Worm (Caenorhabditis elegans) whole organism, young adult: Measurements from ENCODE around the gene T05C1.2.

Experiments
- B0019.2 ChIP-seq: fragments of 200-800 bp; sonication (Bioruptor generic); conservative IDR thresholded peaks from 2 replicates; pipeline ENCODE4 v1.3.6; 2022; ENCODE audit warnings: missing genetic modification reagents, missing genetic modification characterization, missing compliant biosample characterization
- B0261.1 ChIP-seq: sonication (generic microtip); optimal IDR thresholded peaks from 2 replicates; lab custom pipeline; 2016; ENCODE audit warnings: mild to moderate bottlenecking, missing genetic modification characterization, moderate library complexity, missing compliant biosample characterization
- C17E4.6 ChIP-seq: fragments of 200-800 bp; sonication (Bioruptor generic); IDR thresholded peaks from 2 replicates; pipeline ENCODE4 v1.3.6; 2022; ENCODE audit warnings: missing genetic modification reagents, missing genetic modification characterization, missing compliant biosample characterization
- D2030.7 ChIP-seq: fragments of 200-800 bp; sonication (Bioruptor generic); IDR thresholded peaks from 2 replicates; pipeline ENCODE4 v1.3.6; 2022; ENCODE audit warnings: missing genetic modification reagents, missing genetic modification characterization, missing compliant biosample characterization
- F10E7.11 ChIP-seq: sonication (generic microtip); optimal IDR thresholded peaks from 2 replicates; lab custom pipeline; 2017; ENCODE audit warnings: mild to moderate bottlenecking, missing genetic modification characterization, moderate library complexity, missing compliant biosample characterization
- F23B12.7 ChIP-seq: sonication (generic microtip); optimal IDR thresholded peaks from 2 replicates; lab custom pipeline; 2017; ENCODE audit warnings: missing genetic modification characterization, mild to moderate bottlenecking, missing compliant biosample characterization, antibody characterized with exemption, moderate library complexity; ENCODE audit not compliant: insufficient read depth
- F37B4.10 ChIP-seq: fragments of 200-800 bp; sonication (Bioruptor generic); IDR thresholded peaks from 2 replicates; pipeline ENCODE4 v1.3.6; 2022; ENCODE audit warnings: missing genetic modification characterization, missing compliant biosample characterization
- F57A8.1 ChIP-seq: fragments of 200-800 bp; sonication (Bioruptor generic); optimal IDR thresholded peaks from 2 replicates; lab custom pipeline; 2018; ENCODE audit warnings: mild to moderate bottlenecking, missing genetic modification characterization, moderate library complexity, missing compliant biosample characterization
- T07F8.4 ChIP-seq: sonication (generic microtip); optimal IDR thresholded peaks from 2 replicates; lab custom pipeline; 2016; ENCODE audit warnings: mild to moderate bottlenecking, missing genetic modification characterization, moderate library complexity, missing compliant biosample characterization
- Y56A3A.18 ChIP-seq: fragments of 200-800 bp; sonication (Bioruptor generic); IDR thresholded peaks from 2 replicates; pipeline ENCODE4 v1.3.6; 2022; ENCODE audit warnings: missing genetic modification reagents, missing genetic modification characterization, missing compliant biosample characterization
- ZK185.1 ChIP-seq: sonication (generic microtip); optimal IDR thresholded peaks from 2 replicates; lab custom pipeline; 2016; ENCODE audit warnings: mild to moderate bottlenecking, missing genetic modification characterization, missing compliant biosample characterization; ENCODE audit not compliant: poor library complexity, severe bottlenecking
- ama-1 ChIP-seq, 3 experiments: fragments of 150-350 bp in 1 of 3; sonication (generic microtip) in 2 of 3; optimal IDR thresholded peaks; 2 replicates each; lab custom pipeline; 2014 to 2018; ENCODE audit warnings: missing biosample characterization in 2 of 3, missing genetic modification characterization in 2 of 3, missing genetic modification reagents in 2 of 3
- atf-7 ChIP-seq: sonication (generic microtip); optimal IDR thresholded peaks from 2 replicates; lab custom pipeline; 2017; ENCODE audit warnings: mild to moderate bottlenecking, missing genetic modification characterization, missing compliant biosample characterization
- athp-1 ChIP-seq: sonication (generic microtip); optimal IDR thresholded peaks from 2 replicates; lab custom pipeline; 2017; ENCODE audit warnings: mild to moderate bottlenecking, missing genetic modification characterization, missing compliant biosample characterization
- attf-3 ChIP-seq: fragments of 200-800 bp; sonication (Bioruptor generic); conservative IDR thresholded peaks from 2 replicates; pipeline ENCODE4 v1.3.6; 2022; ENCODE audit warnings: missing genetic modification reagents, missing genetic modification characterization, missing compliant biosample characterization
- attf-6 ChIP-seq: fragments of 200-800 bp; sonication (Bioruptor generic); IDR thresholded peaks from 2 replicates; pipeline ENCODE4 v1.3.6; 2022; ENCODE audit warnings: missing genetic modification reagents, missing genetic modification characterization, missing compliant biosample characterization
- bed-1 ChIP-seq: fragments of 200-800 bp; sonication (Bioruptor generic); IDR thresholded peaks from 2 replicates; pipeline ENCODE4 v1.3.6; 2022; ENCODE audit warnings: missing genetic modification reagents, missing genetic modification characterization, missing compliant biosample characterization
- ceh-100 ChIP-seq: fragments of 200-800 bp; sonication (Bioruptor generic); IDR thresholded peaks from 2 replicates; pipeline ENCODE4 v1.3.6; 2022; ENCODE audit warnings: missing genetic modification reagents, missing genetic modification characterization, missing compliant biosample characterization
- dpff-1 ChIP-seq: sonication (generic microtip); optimal IDR thresholded peaks from 2 replicates; lab custom pipeline; 2017; ENCODE audit warnings: mild to moderate bottlenecking, missing genetic modification characterization, missing compliant biosample characterization
- dpl-1 ChIP-seq: fragments of 150-350 bp; optimal IDR thresholded peaks from 2 replicates; lab custom pipeline; 2014; ENCODE audit warnings: missing biosample characterization, missing genetic modification reagents, missing genetic modification characterization
- efl-1 ChIP-seq: fragments of 150-350 bp; optimal IDR thresholded peaks from 2 replicates; lab custom pipeline; 2014; ENCODE audit warnings: missing biosample characterization, missing genetic modification reagents, missing genetic modification characterization
- gei-17 ChIP-seq: fragments of 200-800 bp; sonication (Bioruptor generic); optimal IDR thresholded peaks from 2 replicates; lab custom pipeline; 2018; ENCODE audit warnings: mild to moderate bottlenecking, missing genetic modification characterization, missing compliant biosample characterization
- hlh-12 ChIP-seq: sonication (generic microtip); optimal IDR thresholded peaks from 2 replicates; lab custom pipeline; 2016; ENCODE audit warnings: missing genetic modification characterization, missing compliant biosample characterization
- hrde-1 ChIP-seq: sonication (generic microtip); optimal IDR thresholded peaks from 2 replicates; lab custom pipeline; 2016; ENCODE audit warnings: missing genetic modification characterization, mild to moderate bottlenecking, missing compliant biosample characterization, moderate library complexity, missing genotype, missing genetic modification reagents, borderline replicate concordance
- let-526 ChIP-seq: fragments of 200-800 bp; sonication (Bioruptor generic); IDR thresholded peaks from 2 replicates; pipeline ENCODE4 v1.3.6; 2022; ENCODE audit warnings: missing genetic modification reagents, missing genetic modification characterization, missing compliant biosample characterization
- let-607 ChIP-seq, 2 experiments: fragments of 200-800 bp in 1 of 2; sonication (Bioruptor generic) in 1 of 2; sonication (generic microtip) in 1 of 2; optimal IDR thresholded peaks; 2 replicates each; lab custom pipeline; 2016 to 2018; ENCODE audit warnings: mild to moderate bottlenecking in 2 of 2, missing compliant biosample characterization in 2 of 2, missing genetic modification characterization in 2 of 2, moderate library complexity in 2 of 2, missing genotype in 1 of 2
- lin-26 ChIP-seq: fragments of 200-800 bp; sonication (Bioruptor generic); IDR thresholded peaks from 2 replicates; pipeline ENCODE4 v1.3.6; 2022; ENCODE audit warnings: missing genetic modification reagents, missing genetic modification characterization, missing compliant biosample characterization
- lin-35 ChIP-seq, 3 experiments: fragments of 150-350 bp in 2 of 3; sonication (generic microtip) in 1 of 3; optimal IDR thresholded peaks; 2 replicates each; lab custom pipeline; 2014 to 2018; ENCODE audit warnings: missing biosample characterization in 3 of 3, missing genetic modification characterization in 3 of 3, missing genetic modification reagents in 3 of 3
- lin-54 ChIP-seq: fragments of 200-800 bp; sonication (Bioruptor generic); optimal IDR thresholded peaks from 2 replicates; lab custom pipeline; 2018; ENCODE audit warnings: mild to moderate bottlenecking, missing genetic modification characterization, missing compliant biosample characterization
- lsy-27 ChIP-seq: sonication (generic microtip); optimal IDR thresholded peaks from 2 replicates; lab custom pipeline; 2017; ENCODE audit warnings: missing genetic modification characterization, mild to moderate bottlenecking, missing compliant biosample characterization, antibody characterized with exemption, missing genotype, borderline replicate concordance; ENCODE audit not compliant: insufficient read depth
- madf-10 ChIP-seq: sonication (generic microtip); optimal IDR thresholded peaks from 2 replicates; lab custom pipeline; 2016; ENCODE audit warnings: mild to moderate bottlenecking, missing genetic modification characterization, missing compliant biosample characterization
- mel-28 ChIP-seq: sonication (generic microtip); optimal IDR thresholded peaks from 2 replicates; lab custom pipeline; 2016; ENCODE audit warnings: borderline replicate concordance, mild to moderate bottlenecking, missing genetic modification characterization, missing compliant biosample characterization
- mes-4 ChIP-seq: sonication (generic microtip); optimal IDR thresholded peaks from 2 replicates; lab custom pipeline; 2016; ENCODE audit warnings: missing genotype, missing genetic modification characterization, missing compliant biosample characterization
- nfya-2 ChIP-seq: fragments of 200-800 bp; sonication (Bioruptor generic); IDR thresholded peaks from 2 replicates; pipeline ENCODE4 v1.3.6; 2022; ENCODE audit warnings: missing genetic modification reagents, missing genetic modification characterization, missing compliant biosample characterization
- nfyb-1 ChIP-seq: fragments of 200-800 bp; sonication (Bioruptor generic); IDR thresholded peaks from 2 replicates; pipeline ENCODE4 v1.3.6; 2022; ENCODE audit warnings: missing genetic modification reagents, missing genetic modification characterization, missing compliant biosample characterization
- nhr-27 ChIP-seq: fragments of 200-800 bp; sonication (Bioruptor generic); optimal IDR thresholded peaks from 2 replicates; lab custom pipeline; 2018; ENCODE audit warnings: mild to moderate bottlenecking, missing genetic modification characterization, moderate library complexity, missing compliant biosample characterization
- rcor-1 ChIP-seq: fragments of 200-800 bp; sonication (Bioruptor generic); IDR thresholded peaks from 2 replicates; pipeline ENCODE4 v1.3.6; 2022; ENCODE audit warnings: missing genetic modification reagents, missing genetic modification characterization, missing compliant biosample characterization
- snpc-1.1 ChIP-seq: sonication (generic microtip); optimal IDR thresholded peaks from 2 replicates; lab custom pipeline; 2017; ENCODE audit warnings: missing genetic modification characterization, mild to moderate bottlenecking, missing compliant biosample characterization, antibody characterized with exemption, moderate library complexity, missing genotype, missing genetic modification reagents; ENCODE audit not compliant: insufficient read depth
- snpc-3.4 ChIP-seq: sonication (generic microtip); optimal IDR thresholded peaks from 2 replicates; lab custom pipeline; 2017; ENCODE audit warnings: missing genetic modification characterization, mild to moderate bottlenecking, missing compliant biosample characterization, antibody characterized with exemption, moderate library complexity, missing genotype, missing genetic modification reagents
- unc-62 ChIP-seq: fragments of 150-350 bp; optimal IDR thresholded peaks from 2 replicates; lab custom pipeline; 2014; ENCODE audit warnings: missing biosample characterization, missing genetic modification reagents, missing genetic modification characterization
- xnd-1 ChIP-seq: sonication (generic microtip); optimal IDR thresholded peaks from 2 replicates; lab custom pipeline; 2016; ENCODE audit warnings: missing genotype, missing genetic modification reagents, missing genetic modification characterization, missing compliant biosample characterization
- zfh-2 ChIP-seq: fragments of 200-800 bp; sonication (Bioruptor generic); conservative IDR thresholded peaks from 2 replicates; pipeline ENCODE4 v1.3.6; 2022; ENCODE audit warnings: missing genetic modification reagents, missing genetic modification characterization, missing compliant biosample characterization
- ztf-22 ChIP-seq: fragments of 200-800 bp; sonication (Bioruptor generic); optimal IDR thresholded peaks from 2 replicates; lab custom pipeline; 2018; ENCODE audit warnings: mild to moderate bottlenecking, missing genetic modification characterization, moderate library complexity, missing compliant biosample characterization
- ztf-26 ChIP-seq: sonication (generic microtip); optimal IDR thresholded peaks from 2 replicates; lab custom pipeline; 2017; ENCODE audit warnings: missing genetic modification characterization, missing compliant biosample characterization
- ztf-6 ChIP-seq: fragments of 200-800 bp; sonication (Bioruptor generic); IDR thresholded peaks from 2 replicates; pipeline ENCODE4 v1.3.6; 2022; ENCODE audit warnings: missing genetic modification reagents, missing genetic modification characterization, missing compliant biosample characterization

T05C1.2 gene

DNA sequence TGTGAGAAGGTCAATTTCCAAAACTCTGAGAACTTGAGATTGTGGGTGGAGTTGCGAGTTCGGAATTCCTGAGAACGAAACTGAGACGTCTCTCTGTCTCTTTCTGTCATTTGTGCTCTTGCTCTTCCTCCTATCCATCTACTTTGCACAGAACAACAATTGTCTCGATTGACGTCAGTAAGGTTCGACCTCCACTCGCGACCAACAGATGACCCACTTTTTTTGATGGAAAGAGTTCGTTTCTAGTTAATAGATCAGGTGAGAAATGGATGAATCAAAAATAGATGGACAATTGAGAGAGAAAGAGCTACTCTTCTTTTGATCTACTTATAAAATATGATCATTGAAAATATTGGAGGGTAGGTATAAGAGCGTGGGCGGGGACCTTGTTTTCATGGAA is 12.6 kb upstream of the T05C1.2 start:
- TF ChIP-seq gei-17 (GFP tag; lab: Kevin White, UChicago) (no peak), lin-26 (GFP tag; lab: Robert Waterston, UW) (no peak), nfya-2 (GFP tag; lab: Robert Waterston, UW) (no peak), C17E4.6 (GFP tag; lab: Robert Waterston, UW) (no peak), ztf-6 (no peak), dpff-1 (tag; lab: Kevin White, UChicago) (no peak), hrde-1 (tag; lab: Kevin White, UChicago) (no peak), bed-1 (no peak), efl-1 (GFP tag; lab: Kevin White, UChicago) (no peak), F37B4.10 (no peak), snpc-3.4 (no peak), nfyb-1 (GFP tag; lab: Robert Waterston, UW) (no peak), athp-1 (tag; lab: Kevin White, UChicago) (no peak), lin-54 (no peak)

DNA sequence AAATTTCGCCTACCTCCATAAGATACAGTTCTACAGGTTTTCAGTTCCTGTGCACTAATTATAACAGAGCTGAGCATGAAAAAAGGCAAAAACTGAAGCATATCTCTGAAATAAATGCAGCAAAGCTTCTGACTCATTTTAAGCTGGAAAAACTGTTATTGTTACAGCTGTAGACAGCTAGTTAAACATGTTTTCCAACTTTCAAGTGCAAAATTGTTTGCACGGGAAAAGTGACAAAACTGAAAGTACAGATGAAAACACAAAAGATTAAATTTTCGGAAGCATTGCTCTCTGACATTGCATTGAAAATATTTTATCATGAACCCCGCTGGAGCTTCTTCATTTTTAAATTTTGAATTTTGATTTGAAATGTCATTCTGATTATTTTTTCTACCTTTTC is 8.8 kb upstream of the T05C1.2 start, which contains the start of gene T05C1.5:
Gene T05C1.5 (minus strand): TSS at position 101 of the 400 bp plus-strand sequence.
- no peak for TF ChIP-seq mes-4
- no peak for TF ChIP-seq zfh-2 (GFP tag; lab: Robert Waterston, UW)
- TF ChIP-seq nhr-27 = no peak

DNA sequence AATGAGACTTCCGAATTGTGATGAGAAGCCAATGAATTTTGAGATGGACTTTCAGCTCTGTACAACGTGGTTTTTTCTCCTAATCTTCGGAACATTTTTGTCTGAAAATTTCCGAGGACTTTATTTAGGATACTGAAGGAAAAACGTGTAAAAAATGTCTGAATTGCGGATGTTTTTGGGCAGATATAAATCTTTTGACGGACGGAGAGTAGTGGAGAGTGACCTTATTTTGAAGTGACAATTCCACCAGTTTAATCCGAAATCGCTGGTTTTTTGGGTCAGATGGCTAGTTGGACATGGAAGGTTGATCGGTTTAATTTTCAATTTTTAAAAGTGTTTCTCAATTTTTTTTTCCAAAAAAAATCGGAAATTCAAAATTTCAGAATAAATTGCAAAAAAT is 7.4 kb upstream of the T05C1.2 start, which contains the start of gene T05C1.3:
Gene T05C1.3 (minus strand): TSS at position 101 of the 400 bp plus-strand sequence.
- no peak for TF ChIP-seq let-526 (GFP tag; lab: Robert Waterston, UW)
- no peak for TF ChIP-seq ztf-26 (tag; lab: Kevin White, UChicago)
- TF ChIP-seq ama-1 (optimal IDR thresholded peaks at IDR 0.05; lab: Kevin White, UChicago) = no peak
- no peak for TF ChIP-seq ama-1 (GFP tag; optimal IDR thresholded peaks at IDR 0.05; lab: Kevin White, UChicago)
- no peak for TF ChIP-seq lsy-27 (tag; lab: Kevin White, UChicago)
- no peak for TF ChIP-seq F57A8.1 (GFP tag; lab: Kevin White, UChicago)
- TF ChIP-seq rcor-1 = no peak
- TF ChIP-seq B0019.2 (GFP tag; lab: Robert Waterston, UW) = no peak
- no peak for TF ChIP-seq Y56A3A.18 (GFP tag; lab: Robert Waterston, UW)
- no peak for TF ChIP-seq ZK185.1 (tag; lab: Kevin White, UChicago)
- no peak for TF ChIP-seq unc-62 (GFP tag; lab: Kevin White, UChicago)
- no peak for TF ChIP-seq T07F8.4 (tag; lab: Kevin White, UChicago)
- TF ChIP-seq ztf-22 (GFP tag; lab: Kevin White, UChicago) = no peak

DNA sequence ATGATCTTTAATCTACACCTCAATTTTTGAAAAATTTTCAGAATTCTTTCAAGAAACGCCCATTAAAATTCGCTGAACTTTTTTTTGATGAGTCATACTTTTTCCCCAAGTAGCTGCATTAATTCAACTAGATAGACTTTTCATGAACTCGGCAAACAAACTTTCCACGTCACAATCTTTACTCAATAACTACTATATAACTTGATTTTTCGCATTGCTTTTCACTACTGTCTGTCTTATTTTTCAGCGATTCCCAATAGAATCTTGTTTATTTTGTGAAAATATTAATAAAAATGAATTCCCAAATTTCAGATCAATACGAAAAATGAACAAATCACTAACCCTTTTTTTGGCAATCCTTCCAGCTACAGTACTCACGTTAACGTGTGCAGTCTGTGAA is 3.6 kb downstream of the T05C1.2 start, which contains the start of gene T05C1.1:
Gene T05C1.1 (plus strand): TSS at position 301 of the 400 bp plus-strand sequence.
- TF ChIP-seq xnd-1 = no peak
- TF ChIP-seq F23B12.7 = no peak
- no peak for TF ChIP-seq snpc-1.1 (tag; lab: Kevin White, UChicago)
- TF ChIP-seq B0261.1 = no peak
- no peak for TF ChIP-seq hlh-12 (tag; lab: Kevin White, UChicago)
- TF ChIP-seq madf-10 (tag; lab: Kevin White, UChicago) = no peak
- no peak for TF ChIP-seq attf-6
- no peak for TF ChIP-seq lin-35 (GFP tag; optimal IDR thresholded peaks at IDR 0.05; lab: Kevin White, UChicago)
- no peak for TF ChIP-seq dpl-1 (GFP tag; lab: Kevin White, UChicago)
- TF ChIP-seq atf-7 (tag; lab: Kevin White, UChicago) = no peak
- TF ChIP-seq mel-28 (tag; lab: Kevin White, UChicago) = no peak
- TF ChIP-seq ceh-100 = no peak
- TF ChIP-seq D2030.7 (GFP tag; lab: Robert Waterston, UW) = no peak
- no peak for TF ChIP-seq F10E7.11
- no peak for TF ChIP-seq let-607 (tag; optimal IDR thresholded peaks at IDR 0.05; lab: Kevin White, UChicago)
- no peak for TF ChIP-seq let-526 (GFP tag; lab: Robert Waterston, UW)
- no peak for TF ChIP-seq attf-3 (GFP tag; lab: Robert Waterston, UW)
